Fruit fly (Drosophila melanogaster) whole organism, embryonic: ENCODE results near the gene CG4452.

Experiments
- Antp ChIP-seq: fragments of 200-800 bp; sonication (Bioruptor generic); optimal IDR thresholded peaks from 3 replicates; lab custom pipeline; 2016; ENCODE audit warnings: missing biosample characterization, missing genetic modification characterization
- Atf3 ChIP-seq: fragments of 200-800 bp; sonication (Bioruptor generic); optimal IDR thresholded peaks from 3 replicates; lab custom pipeline; 2016; ENCODE audit warnings: missing biosample characterization, missing genetic modification characterization
- Bgb ChIP-seq: fragments of 200-800 bp; sonication (Bioruptor generic); IDR thresholded peaks from 2 replicates; pipeline ENCODE4 v1.3.6; 2022; ENCODE audit warnings: missing biosample characterization, missing genetic modification characterization; ENCODE audit not compliant: partially characterized antibody
- BtbVII ChIP-seq: fragments of 200-800 bp; sonication (Bioruptor generic); optimal IDR thresholded peaks from 3 replicates; lab custom pipeline; 2017; ENCODE audit warnings: missing biosample characterization, mild to moderate bottlenecking, missing genetic modification characterization
- CG10321 ChIP-seq: fragments of 200-800 bp; sonication (Bioruptor generic); IDR thresholded peaks from 2 replicates; pipeline ENCODE4 v1.3.6; 2022; ENCODE audit warnings: missing biosample characterization, missing genetic modification characterization
- CG11695 ChIP-seq: fragments of 200-800 bp; sonication (Bioruptor generic); IDR thresholded peaks from 3 replicates; pipeline ENCODE4 v1.3.6; 2022; ENCODE audit warnings: missing biosample characterization, missing genetic modification characterization
- CG12104 ChIP-seq: fragments of 200-800 bp; sonication (Bioruptor generic); optimal IDR thresholded peaks from 3 replicates; lab custom pipeline; 2016; ENCODE audit warnings: missing biosample characterization, missing genetic modification characterization
- CG12299 ChIP-seq: fragments of 200-800 bp; sonication (Bioruptor generic); optimal IDR thresholded peaks from 2 replicates; lab custom pipeline; 2018; ENCODE audit warnings: missing biosample characterization, mild to moderate bottlenecking, missing genetic modification characterization
- CG15269 ChIP-seq: fragments of 200-800 bp; sonication (Bioruptor generic); optimal IDR thresholded peaks from 2 replicates; lab custom pipeline; 2018; ENCODE audit warnings: missing biosample characterization, mild to moderate bottlenecking, missing genetic modification characterization, moderate library complexity
- CG16815 ChIP-seq: fragments of 200-800 bp; sonication (Bioruptor generic); optimal IDR thresholded peaks from 3 replicates; lab custom pipeline; 2017; ENCODE audit warnings: missing biosample characterization, mild to moderate bottlenecking, missing genetic modification characterization
- CG1792 ChIP-seq: fragments of 200-800 bp; sonication (Bioruptor generic); optimal IDR thresholded peaks from 2 replicates; lab custom pipeline; 2016; ENCODE audit warnings: missing biosample characterization, missing genetic modification characterization
- CG18011 ChIP-seq: fragments of 200-800 bp; sonication (Bioruptor generic); optimal IDR thresholded peaks from 2 replicates; lab custom pipeline; 2017; ENCODE audit warnings: missing biosample characterization, missing genetic modification characterization, mild to moderate bottlenecking, moderate library complexity, missing genotype
- CG2199 ChIP-seq: fragments of 200-800 bp; sonication (Bioruptor generic); IDR thresholded peaks from 3 replicates; pipeline ENCODE4 v1.3.6; 2022; ENCODE audit warnings: missing biosample characterization, missing genetic modification characterization
- CG2712 ChIP-seq: fragments of 200-800 bp; optimal IDR thresholded peaks from 3 replicates; lab custom pipeline; 2019; ENCODE audit warnings: missing biosample characterization, mild to moderate bottlenecking, missing genetic modification characterization, moderate library complexity
- CG30020 ChIP-seq: fragments of 200-800 bp; optimal IDR thresholded peaks from 2 replicates; lab custom pipeline; 2019; ENCODE audit warnings: missing biosample characterization, mild to moderate bottlenecking, missing genetic modification characterization, moderate library complexity
- CG30431 ChIP-seq: fragments of 200-800 bp; sonication (Bioruptor generic); optimal IDR thresholded peaks from 2 replicates; lab custom pipeline; 2017; ENCODE audit warnings: missing biosample characterization, missing genetic modification characterization
- CG34422 ChIP-seq: fragments of 200-800 bp; sonication (Bioruptor generic); IDR thresholded peaks from 3 replicates; pipeline ENCODE4 v1.3.6; 2022; ENCODE audit warnings: missing biosample characterization, missing genetic modification characterization
- CG3726 ChIP-seq: fragments of 200-800 bp; sonication (Bioruptor generic); IDR thresholded peaks from 3 replicates; pipeline ENCODE4, ENCODE4 v1.3.6; 2022; ENCODE audit warnings: missing biosample characterization, missing genetic modification characterization
- CG4424 ChIP-seq: fragments of 200-800 bp; sonication (Bioruptor generic); optimal IDR thresholded peaks from 3 replicates; lab custom pipeline; 2016; ENCODE audit warnings: missing biosample characterization, missing genetic modification characterization
- CG4854 ChIP-seq: fragments of 200-800 bp; sonication (Bioruptor generic); optimal IDR thresholded peaks from 2 replicates; lab custom pipeline; 2016; ENCODE audit warnings: missing biosample characterization, missing genetic modification characterization, inconsistent platforms
- CG7357 ChIP-seq: fragments of 200-800 bp; sonication (Bioruptor generic); IDR thresholded peaks from 3 replicates; pipeline ENCODE4 v1.3.6; 2022; ENCODE audit warnings: missing biosample characterization, missing genetic modification characterization
- CG9215 ChIP-seq: fragments of 200-800 bp; sonication (Bioruptor generic); IDR thresholded peaks from 2 replicates; pipeline ENCODE4 v1.3.6; 2022; ENCODE audit warnings: missing biosample characterization, missing genetic modification characterization
- CG9876 ChIP-seq: fragments of 200-800 bp; sonication (Bioruptor generic); optimal IDR thresholded peaks from 2 replicates; lab custom pipeline; 2016; ENCODE audit warnings: missing biosample characterization, missing genetic modification characterization
- Chrac-16 ChIP-seq: fragments of 200-800 bp; sonication (Bioruptor generic); optimal IDR thresholded peaks from 3 replicates; lab custom pipeline; 2016; ENCODE audit warnings: missing biosample characterization, missing genetic modification characterization
- D ChIP-seq, 2 experiments: fragments of 200-800 bp in 1 of 2; fragments of >200 bp in 1 of 2; sonication (Bioruptor generic) in 1 of 2; optimal IDR thresholded peaks; 2 replicates in 1 of 2; 3 replicates in 1 of 2; lab custom pipeline; 2017; ENCODE audit warnings: mild to moderate bottlenecking in 1 of 2, missing biosample characterization in 1 of 2, missing genetic modification characterization in 1 of 2, missing genetic modification reagents in 1 of 2
- HLH54F ChIP-seq: fragments of 200-800 bp; sonication (Bioruptor generic); optimal IDR thresholded peaks from 3 replicates; lab custom pipeline; 2016; ENCODE audit warnings: missing biosample characterization, missing genetic modification characterization
- Hmr ChIP-seq: fragments of 200-800 bp; sonication (Bioruptor generic); optimal IDR thresholded peaks from 3 replicates; lab custom pipeline; 2017; ENCODE audit warnings: mild to moderate bottlenecking, missing biosample characterization, missing genetic modification reagents, missing genetic modification characterization
- Hr39 ChIP-seq: fragments of >200 bp; optimal IDR thresholded peaks from 2 replicates; lab custom pipeline; 2017
- Myb ChIP-seq: fragments of 200-800 bp; sonication (Bioruptor generic); optimal IDR thresholded peaks from 2 replicates; lab custom pipeline; 2016; ENCODE audit warnings: missing biosample characterization, missing genetic modification characterization
- Sox102F ChIP-seq: fragments of 200-800 bp; sonication (Bioruptor generic); optimal IDR thresholded peaks from 2 replicates; lab custom pipeline; 2018; ENCODE audit warnings: missing biosample characterization, mild to moderate bottlenecking, missing genetic modification characterization, moderate library complexity
- Sry-β ChIP-seq: fragments of 200-800 bp; sonication (Bioruptor generic); optimal IDR thresholded peaks from 2 replicates; lab custom pipeline; 2018; ENCODE audit warnings: missing biosample characterization, mild to moderate bottlenecking, missing genetic modification characterization, moderate library complexity
- ash1 ChIP-seq: fragments of 200-800 bp; sonication (Bioruptor generic); optimal IDR thresholded peaks from 2 replicates; lab custom pipeline; 2018; ENCODE audit warnings: missing biosample characterization, mild to moderate bottlenecking, missing genetic modification characterization
- caup ChIP-seq: fragments of 200-800 bp; sonication (Bioruptor generic); optimal IDR thresholded peaks from 3 replicates; lab custom pipeline; 2017; ENCODE audit warnings: missing biosample characterization, mild to moderate bottlenecking, missing genetic modification characterization, moderate library complexity; ENCODE audit not compliant: severe bottlenecking
- chm ChIP-seq: fragments of 200-800 bp; sonication (Bioruptor generic); IDR thresholded peaks from 2 replicates; pipeline ENCODE4 v1.3.6; 2022; ENCODE audit warnings: missing biosample characterization, missing genetic modification characterization
- ci ChIP-seq: fragments of 200-800 bp; sonication (Bioruptor generic); IDR thresholded peaks from 3 replicates; pipeline ENCODE4 v1.3.6; 2022; ENCODE audit warnings: missing biosample characterization, missing genetic modification characterization
- croc ChIP-seq: fragments of 200-800 bp; sonication (Bioruptor generic); conservative IDR thresholded peaks from 3 replicates; pipeline ENCODE4 v1.3.6; 2022; ENCODE audit warnings: missing biosample characterization, missing genetic modification characterization
- dan ChIP-seq: fragments of 200-800 bp; sonication (Bioruptor generic); IDR thresholded peaks from 2 replicates; pipeline ENCODE4 v1.3.6; 2022; ENCODE audit warnings: missing biosample characterization, missing genetic modification characterization
- esg ChIP-seq: fragments of 200-800 bp; sonication (Bioruptor generic); conservative IDR thresholded peaks from 2 replicates; pipeline ENCODE4 v1.3.6; 2022; ENCODE audit warnings: missing biosample characterization, missing genetic modification characterization
- ham ChIP-seq: fragments of 200-800 bp; sonication (Bioruptor generic); IDR thresholded peaks from 2 replicates; pipeline ENCODE4 v1.3.6; 2022; ENCODE audit warnings: missing biosample characterization, missing genetic modification characterization
- her ChIP-seq: fragments of 200-800 bp; sonication (Bioruptor generic); optimal IDR thresholded peaks from 2 replicates; lab custom pipeline; 2016; ENCODE audit warnings: missing biosample characterization, missing genetic modification characterization
- lmd ChIP-seq: fragments of 200-800 bp; sonication (Bioruptor generic); IDR thresholded peaks from 2 replicates; pipeline ENCODE4 v1.3.6; 2022; ENCODE audit warnings: missing biosample characterization, missing genetic modification characterization
- nerfin-2 ChIP-seq: fragments of 200-800 bp; sonication (Bioruptor generic); IDR thresholded peaks from 2 replicates; pipeline ENCODE4 v1.3.6; 2022; ENCODE audit warnings: missing biosample characterization, missing genetic modification characterization; ENCODE audit not compliant: partially characterized antibody
- peb ChIP-seq: fragments of 200-800 bp; sonication (Bioruptor generic); IDR thresholded peaks from 2 replicates; pipeline ENCODE4 v1.3.6; 2022; ENCODE audit warnings: missing biosample characterization, missing genetic modification characterization
- pfk ChIP-seq: fragments of 200-800 bp; sonication (Bioruptor generic); optimal IDR thresholded peaks from 2 replicates; lab custom pipeline; 2018; ENCODE audit warnings: missing biosample characterization, mild to moderate bottlenecking, missing genetic modification characterization, moderate library complexity
- phol ChIP-seq: fragments of 200-800 bp; sonication (Bioruptor generic); optimal IDR thresholded peaks from 3 replicates; lab custom pipeline; 2018; ENCODE audit warnings: missing biosample characterization, mild to moderate bottlenecking, missing genetic modification characterization, moderate library complexity
- pnt ChIP-seq: fragments of 200-800 bp; sonication (Bioruptor generic); optimal IDR thresholded peaks from 3 replicates; lab custom pipeline; 2016; ENCODE audit warnings: missing biosample characterization, missing genetic modification characterization
- sima ChIP-seq: fragments of 200-800 bp; sonication (Bioruptor generic); optimal IDR thresholded peaks from 2 replicates; lab custom pipeline; 2016; ENCODE audit warnings: missing biosample characterization, missing genetic modification characterization
- stwl ChIP-seq: fragments of 200-800 bp; sonication (Bioruptor generic); optimal IDR thresholded peaks from 3 replicates; lab custom pipeline; 2018; ENCODE audit warnings: missing biosample characterization, mild to moderate bottlenecking, missing genetic modification characterization, moderate library complexity
- tin ChIP-seq: fragments of 200-800 bp; sonication (Bioruptor generic); optimal IDR thresholded peaks from 3 replicates; lab custom pipeline; 2016; ENCODE audit warnings: missing biosample characterization, missing genetic modification characterization
- trem ChIP-seq: fragments of 200-800 bp; optimal IDR thresholded peaks from 3 replicates; lab custom pipeline; 2019; ENCODE audit warnings: missing biosample characterization, mild to moderate bottlenecking, missing genetic modification characterization, moderate library complexity

CG4452 gene

DNA sequence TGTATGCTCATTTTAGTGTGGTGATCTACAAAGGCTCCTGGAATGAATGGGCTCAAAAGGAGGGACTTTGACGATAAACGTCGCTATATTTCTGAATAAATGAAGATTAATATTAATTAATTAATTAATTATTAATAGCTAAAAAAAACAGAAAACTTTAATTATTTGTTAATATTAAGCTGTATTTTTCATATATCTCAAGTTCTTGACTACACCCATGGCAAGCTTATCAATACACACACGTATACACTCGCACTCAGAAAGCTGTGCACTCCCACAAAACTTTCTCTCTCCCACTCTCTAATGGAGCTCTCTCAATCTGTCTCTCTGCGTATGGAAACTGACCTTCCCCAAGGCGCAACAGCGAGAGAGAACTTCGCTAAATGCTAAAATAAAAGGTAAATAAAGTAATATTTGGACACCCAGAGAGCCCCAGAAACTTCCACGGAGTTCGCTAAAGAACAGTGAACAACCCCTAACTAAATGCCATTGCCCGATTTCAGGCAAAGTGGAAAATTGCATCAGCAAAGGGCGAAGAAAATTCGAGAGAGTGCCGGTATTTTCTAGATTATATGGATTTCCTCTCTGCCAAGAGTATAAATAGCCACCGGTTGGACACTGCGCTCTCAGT lies 6.3 kb downstream of the CG4452 start (continued):
- no peak for TF ChIP-seq HLH54F (GFP tag; lab: Kevin White, UChicago)
- peak; percentile 38 for TF ChIP-seq CG9215 (GFP tag; lab: Robert Waterston, UW)
- no peak for TF ChIP-seq CG2199 (GFP tag; lab: Robert Waterston, UW)
- no peak for TF ChIP-seq dan (GFP tag; lab: Robert Waterston, UW)
- TF ChIP-seq Atf3 (GFP tag; lab: Kevin White, UChicago): no peak
- TF ChIP-seq CG12104 (GFP tag; lab: Kevin White, UChicago): no peak
- peak; percentile 54 for TF ChIP-seq caup (GFP tag; lab: Kevin White, UChicago)
- TF ChIP-seq CG11695 (GFP tag; lab: Robert Waterston, UW): peak; percentile 89
- peak; percentile 91 for TF ChIP-seq ci
- TF ChIP-seq CG4854 (GFP tag; lab: Kevin White, UChicago): no peak
- TF ChIP-seq CG16815 (GFP tag; lab: Kevin White, UChicago): no peak
- no peak for TF ChIP-seq her
- no peak for TF ChIP-seq Myb
- peak; percentile 40 for TF ChIP-seq peb
- no peak for TF ChIP-seq Hr39 (lab: Kevin White, UChicago)
- TF ChIP-seq stwl (tag; lab: Kevin White, UChicago): no peak
- TF ChIP-seq CG7357 (GFP tag; lab: Robert Waterston, UW): no peak
- TF ChIP-seq trem: peak; percentile 56
- TF ChIP-seq Chrac-16 (GFP tag; lab: Kevin White, UChicago): peak; percentile 17
- peak; percentile 67; the same call in 1 of the 3 replicates for TF ChIP-seq CG34422 (GFP tag; lab: Robert Waterston, UW)
- no peak; the same call in 2 of the 3 replicates for TF ChIP-seq croc (GFP tag; lab: Robert Waterston, UW)
- TF ChIP-seq ham (GFP tag; lab: Robert Waterston, UW): no peak
- peak; percentile 48 for TF ChIP-seq esg (GFP tag; lab: Robert Waterston, UW)
- no peak for TF ChIP-seq CG30020
- TF ChIP-seq CG2712 (tag; lab: Kevin White, UChicago): peak; percentile 72
- TF ChIP-seq pfk (GFP tag; lab: Kevin White, UChicago): no peak
- no peak; the same call in 1 of the 2 replicates for TF ChIP-seq Bgb (GFP tag; lab: Robert Waterston, UW)
- TF ChIP-seq pnt (GFP tag; lab: Kevin White, UChicago): no peak
- no peak for TF ChIP-seq CG10321 (GFP tag; lab: Robert Waterston, UW)
- peak; percentile 68 for TF ChIP-seq phol (tag; lab: Kevin White, UChicago)
- no peak for TF ChIP-seq CG9876 (GFP tag; lab: Kevin White, UChicago)
- TF ChIP-seq CG15269 (tag; lab: Kevin White, UChicago): peak; percentile 72
- peak; percentile 75 for TF ChIP-seq lmd
- TF ChIP-seq CG4424 (GFP tag; lab: Kevin White, UChicago): peak; percentile 81
- TF ChIP-seq Antp: no peak
- TF ChIP-seq sima: no peak
- TF ChIP-seq CG12299 (tag; lab: Kevin White, UChicago): peak; percentile 12
- TF ChIP-seq CG3726 (GFP tag; lab: Robert Waterston, UW): 0 out of 3 replicates have a peak, but pooled peaks have one; percentile 40
- peak; percentile 47 for TF ChIP-seq CG18011
- TF ChIP-seq CG1792 (GFP tag; lab: Kevin White, UChicago): no peak
- TF ChIP-seq Sry-β (GFP tag; lab: Kevin White, UChicago): no peak
- TF ChIP-seq BtbVII: peak; percentile 73
- TF ChIP-seq D (optimal IDR thresholded peaks at IDR 0.05; lab: Kevin White, UChicago): no peak
- TF ChIP-seq D (GFP tag; optimal IDR thresholded peaks at IDR 0.05; lab: Kevin White, UChicago): peak; percentile 66
- TF ChIP-seq Hmr (GFP tag; lab: Kevin White, UChicago): peak; percentile 79
- no peak for TF ChIP-seq CG30431
- peak; percentile 76 for TF ChIP-seq Sox102F (GFP tag; lab: Kevin White, UChicago)
- peak; percentile 43 for TF ChIP-seq tin (GFP tag; lab: Kevin White, UChicago)
- TF ChIP-seq nerfin-2 (GFP tag; lab: Robert Waterston, UW): no peak
- TF ChIP-seq ash1 (GFP tag; lab: Kevin White, UChicago): no peak
- peak; percentile 57; the same call in 1 of the 2 replicates for TF ChIP-seq chm (GFP tag; lab: Robert Waterston, UW)
